Fruit fly (Drosophila melanogaster): ENCODE results near the gene CG31528.

CG31528 gene

DNA sequence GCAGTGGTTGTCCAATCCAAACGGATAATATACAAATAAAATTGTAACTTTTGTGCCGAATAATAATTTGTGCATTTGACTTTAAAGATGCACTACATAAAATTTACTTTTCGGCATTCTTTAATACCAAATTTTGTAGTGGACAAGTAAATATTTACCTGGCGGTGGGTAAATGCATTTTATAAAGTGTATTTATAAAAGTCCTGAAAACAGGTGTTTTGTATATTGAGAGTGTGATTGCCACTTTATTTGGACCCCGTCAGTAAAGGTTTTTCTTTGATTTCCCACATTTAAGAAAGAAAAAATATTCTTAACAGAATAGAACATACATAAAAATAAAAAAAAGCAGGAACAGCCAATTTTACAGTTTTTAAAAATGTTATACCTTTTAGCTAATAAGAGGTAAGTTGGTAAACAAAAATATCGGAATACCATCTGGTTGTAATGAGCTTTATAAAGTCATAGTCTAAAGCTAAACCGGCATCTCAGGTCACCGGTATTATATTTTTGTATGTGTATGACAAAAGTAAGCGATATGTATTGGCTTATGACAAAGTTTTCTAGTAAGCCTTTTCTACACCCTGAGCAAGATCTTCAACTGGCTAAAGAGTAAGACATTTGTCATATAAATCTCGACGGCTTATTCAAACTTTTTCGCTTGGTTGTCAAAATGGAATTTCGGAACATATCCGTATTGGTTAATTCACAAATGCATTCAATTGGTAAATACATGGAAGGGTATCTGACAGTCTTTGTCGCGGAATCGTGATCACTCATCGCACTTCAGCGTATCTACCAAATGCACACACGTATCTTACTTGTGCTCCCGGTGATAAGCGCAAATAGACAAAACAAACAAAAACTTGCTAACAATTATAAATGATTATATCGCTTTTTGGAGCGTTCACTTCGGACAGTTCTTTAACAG is 21.3 kb upstream of the CG31528 start (continued):
- TF ChIP-seq gcm2 (GFP tag; optimal IDR thresholded peaks at IDR 0.05) (peak; percentile 46), sens-2 (GFP tag; IDR thresholded peaks at IDR 0.05) (peak; percentile 53; the same call in 1 of the 2 replicates), CG2199 (GFP tag; IDR thresholded peaks at IDR 0.05) (peak; percentile 91; the same call in 2 of the 3 replicates), Fer2 (tag; optimal IDR thresholded peaks at IDR 0.05) (peak; percentile 30), CG3281 (GFP tag; optimal IDR thresholded peaks at IDR 0.05) (peak; percentile 87), Chrac-16 (GFP tag; optimal IDR thresholded peaks at IDR 0.05) (peak; percentile 76), BEAF-32 (GFP tag; optimal IDR thresholded peaks at IDR 0.05) (peak; percentile 14), ATbp (GFP tag; optimal IDR thresholded peaks at IDR 0.05) (peak; percentile 86), CG12942 (GFP tag; optimal IDR thresholded peaks at IDR 0.05) (peak; percentile 66), scrt (GFP tag; optimal IDR thresholded peaks at IDR 0.05) (peak; percentile 84), CG8765 (GFP tag; IDR thresholded peaks at IDR 0.05) (peak; percentile 23; the same call in 1 of the 2 replicates), slou (GFP tag; optimal IDR thresholded peaks at IDR 0.05) (peak; percentile 34), YL-1 (GFP tag; optimal IDR thresholded peaks at IDR 0.05) (no peak), CG1647 (GFP tag; optimal IDR thresholded peaks at IDR 0.05) (peak; percentile 82), CG2889 (GFP tag; IDR thresholded peaks at IDR 0.05) (peak; percentile 77; the same call in 2 of the 3 replicates), CG15269 (tag; optimal IDR thresholded peaks at IDR 0.05) (peak; percentile 92), croc (GFP tag; conservative IDR thresholded peaks at IDR 0.05) (peak; percentile 41; the same call in 1 of the 3 replicates), bsh (GFP tag; optimal IDR thresholded peaks at IDR 0.05) (peak; percentile 88 to 90), Sin3A (optimal IDR thresholded peaks at IDR 0.05) (no peak), kay (GFP tag; optimal IDR thresholded peaks at IDR 0.05) (peak; percentile 76), az2 (GFP tag; optimal IDR thresholded peaks at IDR 0.05) (peak; percentile 83), HmgD (GFP tag; optimal IDR thresholded peaks at IDR 0.05) (peak; percentile 72), nmo (GFP tag; optimal IDR thresholded peaks at IDR 0.05) (peak; percentile 93), klu (GFP tag; IDR thresholded peaks at IDR 0.05) (no peak), Mrtf (GFP tag; IDR thresholded peaks at IDR 0.05) (peak; percentile 73; the same call in 2 of the 3 replicates), CG10267 (tag; optimal IDR thresholded peaks at IDR 0.05) (peak; percentile 77), eyg (GFP tag; optimal IDR thresholded peaks at IDR 0.05) (peak; percentile 85), Antp (GFP tag; optimal IDR thresholded peaks at IDR 0.05) (peak; percentile 90), pan (optimal IDR thresholded peaks at IDR 0.05) (no peak), pan (GFP tag; optimal IDR thresholded peaks at IDR 0.05 in 1 of 2, IDR thresholded peaks at IDR 0.05 in 1 of 2) (peak in 1 of 2 experiments; percentile 90), CG16779 (GFP tag; IDR thresholded peaks at IDR 0.05) (peak; percentile 28; the same call in 1 of the 2 replicates), jing (GFP tag; optimal IDR thresholded peaks at IDR 0.05) (no peak), ac (GFP tag; optimal IDR thresholded peaks at IDR 0.05) (no peak), usp (GFP tag; optimal IDR thresholded peaks at IDR 0.05) (no peak), repo (GFP tag; optimal IDR thresholded peaks at IDR 0.05) (peak; percentile 85), CG34422 (GFP tag; IDR thresholded peaks at IDR 0.05) (peak; percentile 90), Hey (tag; optimal IDR thresholded peaks at IDR 0.05) (peak; percentile 67), CG2712 (tag; optimal IDR thresholded peaks at IDR 0.05) (peak; percentile 87), CG2116 (GFP tag; optimal IDR thresholded peaks at IDR 0.05) (peak; percentile 34), mirr (GFP tag; optimal IDR thresholded peaks at IDR 0.05) (peak; percentile 90), tup (GFP tag; optimal IDR thresholded peaks at IDR 0.05) (peak; percentile 66), chn (GFP tag; optimal IDR thresholded peaks at IDR 0.05) (peak; percentile 85), CkIIα-i1 (GFP tag; IDR thresholded peaks at IDR 0.05) (no peak), abd-A (tag; optimal IDR thresholded peaks at IDR 0.05) (no peak), Scr (GFP tag; IDR thresholded peaks at IDR 0.05; ENCODE audit: partially characterized antibody) (no peak), CG8359 (GFP tag; optimal IDR thresholded peaks at IDR 0.05; ENCODE audit: borderline replicate concordance) (peak; percentile 65), mld (GFP tag; IDR thresholded peaks at IDR 0.05; ENCODE audit: partially characterized antibody) (no peak), prd (optimal IDR thresholded peaks at IDR 0.05) (no peak), prd (GFP tag; IDR thresholded peaks at IDR 0.05) (peak; percentile 90)
